Worm (Caenorhabditis elegans): ENCODE measurements around the gene R08C7.5.
A peak's percentile ranks its signal among the peaks of the same experiment; 100 is the strongest.

DNA sequence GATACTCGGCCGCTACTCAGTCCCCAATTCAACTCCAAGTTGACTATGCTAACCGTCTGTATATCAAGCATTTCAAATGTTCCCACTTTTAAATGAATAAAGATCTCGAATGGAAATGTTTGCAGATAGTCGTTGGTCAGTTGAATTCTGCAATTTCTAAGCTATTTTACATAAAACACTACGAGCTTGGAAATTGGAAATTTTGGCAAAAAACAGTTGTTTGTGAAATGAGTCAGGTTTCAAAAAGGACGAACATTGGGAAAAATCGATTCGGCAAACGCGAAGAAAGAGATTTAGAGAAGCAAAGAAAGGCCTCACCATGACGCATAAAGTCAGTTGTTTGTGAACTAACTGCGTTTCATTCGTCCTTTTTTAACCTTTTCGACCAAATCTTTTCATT lies 16.9 kb downstream of the R08C7.5 start:
- TF ChIP-seq mcd-1 (GFP tag; IDR thresholded peaks at IDR 0.05) (no peak), dpff-1 (tag; optimal IDR thresholded peaks at IDR 0.05) (no peak), ama-1 (optimal IDR thresholded peaks at IDR 0.05) (no peak), ama-1 (GFP tag; optimal IDR thresholded peaks at IDR 0.05) (no peak), dpl-1 (GFP tag; optimal IDR thresholded peaks at IDR 0.05) (no peak), F49E8.2 (tag; optimal IDR thresholded peaks at IDR 0.05; ENCODE audit: insufficient read depth) (peak; percentile 20)

All from whole organism, young adult.